Fruit fly (Drosophila melanogaster) whole organism, embryonic: ENCODE data around the gene CG7903.

Experiments used
- Aef1 ChIP-seq: fragments of 200-800 bp; sonication (Bioruptor generic); IDR thresholded peaks from 3 replicates; pipeline ENCODE4 v1.3.6; 2022; ENCODE audit warnings: missing biosample characterization, missing genetic modification characterization
- Atf3 ChIP-seq: fragments of 200-800 bp; sonication (Bioruptor generic); optimal IDR thresholded peaks from 3 replicates; lab custom pipeline; 2016; ENCODE audit warnings: missing biosample characterization, missing genetic modification characterization
- Bgb ChIP-seq: fragments of 200-800 bp; sonication (Bioruptor generic); IDR thresholded peaks from 2 replicates; pipeline ENCODE4 v1.3.6; 2022; ENCODE audit warnings: missing biosample characterization, missing genetic modification characterization; ENCODE audit not compliant: partially characterized antibody
- CG1233 ChIP-seq: fragments of 200-800 bp; sonication (Bioruptor generic); optimal IDR thresholded peaks from 4 replicates; lab custom pipeline; 2018; ENCODE audit warnings: missing biosample characterization, mild to moderate bottlenecking, missing genetic modification characterization
- CG13775 ChIP-seq: fragments of 200-800 bp; sonication (Bioruptor generic); optimal IDR thresholded peaks from 3 replicates; lab custom pipeline; 2017; ENCODE audit warnings: missing biosample characterization, mild to moderate bottlenecking, missing genetic modification characterization
- CG14965 ChIP-seq: fragments of 200-800 bp; sonication (Bioruptor generic); optimal IDR thresholded peaks from 2 replicates; lab custom pipeline; 2016; ENCODE audit warnings: missing biosample characterization, missing genetic modification characterization, borderline replicate concordance
- CG18011 ChIP-seq: fragments of 200-800 bp; sonication (Bioruptor generic); optimal IDR thresholded peaks from 2 replicates; lab custom pipeline; 2017; ENCODE audit warnings: missing biosample characterization, missing genetic modification characterization, mild to moderate bottlenecking, moderate library complexity, missing genotype
- CG18262 ChIP-seq: fragments of 200-800 bp; optimal IDR thresholded peaks from 3 replicates; lab custom pipeline; 2019; ENCODE audit warnings: missing biosample characterization, mild to moderate bottlenecking, missing genetic modification characterization, moderate library complexity
- CG18619 ChIP-seq: fragments of 200-800 bp; sonication (Bioruptor generic); optimal IDR thresholded peaks from 3 replicates; lab custom pipeline; 2017; ENCODE audit warnings: missing biosample characterization, mild to moderate bottlenecking, missing genetic modification characterization
- CG2129 ChIP-seq: fragments of 200-800 bp; sonication (Bioruptor generic); IDR thresholded peaks from 2 replicates; pipeline ENCODE4 v1.3.6; 2022; ENCODE audit warnings: missing biosample characterization, missing genetic modification characterization; ENCODE audit not compliant: partially characterized antibody
- CG30431 ChIP-seq: fragments of 200-800 bp; sonication (Bioruptor generic); optimal IDR thresholded peaks from 2 replicates; lab custom pipeline; 2017; ENCODE audit warnings: missing biosample characterization, missing genetic modification characterization
- CG31365 ChIP-seq: fragments of 200-800 bp; sonication (Bioruptor generic); optimal IDR thresholded peaks from 2 replicates; lab custom pipeline; 2018; ENCODE audit warnings: missing biosample characterization, mild to moderate bottlenecking, missing genetic modification characterization
- CG32767 ChIP-seq: fragments of 200-800 bp; sonication (Bioruptor generic); IDR thresholded peaks from 2 replicates; pipeline ENCODE4 v1.3.6; 2022; ENCODE audit warnings: missing biosample characterization, missing genetic modification characterization
- CG34422 ChIP-seq: fragments of 200-800 bp; sonication (Bioruptor generic); IDR thresholded peaks from 3 replicates; pipeline ENCODE4 v1.3.6; 2022; ENCODE audit warnings: missing biosample characterization, missing genetic modification characterization
- CG3847 ChIP-seq: fragments of 200-800 bp; sonication (Bioruptor generic); IDR thresholded peaks from 2 replicates; pipeline ENCODE4 v1.3.6; 2022; ENCODE audit warnings: missing biosample characterization, missing genetic modification characterization
- CG7271 ChIP-seq: fragments of 200-800 bp; sonication (Bioruptor generic); optimal IDR thresholded peaks from 2 replicates; lab custom pipeline; 2018; ENCODE audit warnings: missing biosample characterization, mild to moderate bottlenecking, missing genetic modification characterization, moderate library complexity
- CG8281 ChIP-seq: fragments of 200-800 bp; sonication (Bioruptor generic); optimal IDR thresholded peaks from 2 replicates; lab custom pipeline; 2018; ENCODE audit warnings: missing biosample characterization, mild to moderate bottlenecking, missing genetic modification characterization, moderate library complexity
- CG9932 ChIP-seq: fragments of 200-800 bp; sonication (Bioruptor generic); IDR thresholded peaks from 2 replicates; pipeline ENCODE4 v1.3.6; 2022; ENCODE audit warnings: missing biosample characterization, missing genetic modification characterization
- Dref ChIP-seq: fragments of 200-800 bp; sonication (Bioruptor generic); IDR thresholded peaks from 2 replicates; pipeline ENCODE4 v1.3.6; 2022; ENCODE audit warnings: missing biosample characterization, missing genetic modification characterization
- Hr51 ChIP-seq, 2 experiments: fragments of 200-800 bp; sonication (Bioruptor generic); optimal IDR thresholded peaks; 2 replicates in 1 of 2; 3 replicates in 1 of 2; lab custom pipeline; 2016 to 2018; ENCODE audit warnings: missing biosample characterization in 2 of 2, missing genetic modification characterization in 2 of 2, mild to moderate bottlenecking in 1 of 2, moderate library complexity in 1 of 2
- Med ChIP-seq: fragments of 200-800 bp; sonication (Bioruptor generic); peaks from one replicate; lab custom pipeline; 2016; ENCODE audit warnings: missing biosample characterization, missing genetic modification characterization, mild to moderate bottlenecking, inconsistent platforms, moderate library complexity
- Mrtf ChIP-seq: fragments of 200-800 bp; sonication (Bioruptor generic); IDR thresholded peaks from 3 replicates; pipeline ENCODE4 v1.3.6; 2022; ENCODE audit warnings: missing biosample characterization, missing genetic modification characterization
- NC2β ChIP-seq: fragments of 200-800 bp; sonication (Bioruptor generic); optimal IDR thresholded peaks from 2 replicates; lab custom pipeline; 2016; ENCODE audit warnings: missing biosample characterization, missing genetic modification characterization
- NK7.1 ChIP-seq: fragments of 200-800 bp; sonication (Bioruptor generic); optimal IDR thresholded peaks from 3 replicates; lab custom pipeline; 2016; ENCODE audit warnings: missing biosample characterization, missing genetic modification characterization
- Sry-δ ChIP-seq: fragments of 200-800 bp; sonication (Bioruptor generic); optimal IDR thresholded peaks from 2 replicates; lab custom pipeline; 2016; ENCODE audit warnings: missing biosample characterization, missing genetic modification characterization
- croc ChIP-seq: fragments of 200-800 bp; sonication (Bioruptor generic); conservative IDR thresholded peaks from 3 replicates; pipeline ENCODE4 v1.3.6; 2022; ENCODE audit warnings: missing biosample characterization, missing genetic modification characterization
- crol ChIP-seq: fragments of 200-800 bp; sonication (Bioruptor generic); IDR thresholded peaks from 2 replicates; pipeline ENCODE4 v1.3.6; 2022; ENCODE audit warnings: missing biosample characterization, missing genetic modification characterization
- cwo ChIP-seq: fragments of 200-800 bp; sonication (Bioruptor generic); optimal IDR thresholded peaks from 3 replicates; lab custom pipeline; 2017; ENCODE audit warnings: missing biosample characterization, missing genetic modification characterization, mild to moderate bottlenecking, moderate library complexity, missing genetic modification reagents
- dpn ChIP-seq, 2 experiments: fragments of 200-800 bp; sonication (Bioruptor generic); optimal IDR thresholded peaks; 3 replicates each; lab custom pipeline; 2016; ENCODE audit warnings: missing biosample characterization in 2 of 2, missing genetic modification characterization in 2 of 2
- dysf ChIP-seq: fragments of 200-800 bp; sonication (Bioruptor generic); IDR thresholded peaks from 3 replicates; pipeline ENCODE4 v1.3.6; 2022; ENCODE audit warnings: missing biosample characterization, missing genetic modification characterization
- gcm2 ChIP-seq: fragments of 200-800 bp; sonication (Bioruptor generic); optimal IDR thresholded peaks from 2 replicates; lab custom pipeline; 2016; ENCODE audit warnings: missing biosample characterization, missing genetic modification characterization
- gfzf ChIP-seq: fragments of 200-800 bp; sonication (Bioruptor generic); optimal IDR thresholded peaks from 2 replicates; lab custom pipeline; 2016; ENCODE audit warnings: missing biosample characterization, mild to moderate bottlenecking, missing genetic modification characterization, moderate library complexity
- gsb ChIP-seq: fragments of 200-800 bp; sonication (Bioruptor generic); IDR thresholded peaks from 2 replicates; pipeline ENCODE4 v1.3.6; 2022; ENCODE audit warnings: missing biosample characterization, missing genetic modification characterization
- hb ChIP-seq: fragments of 200-800 bp; sonication (Bioruptor generic); IDR thresholded peaks from 3 replicates; pipeline ENCODE4 v1.3.6; 2022; ENCODE audit warnings: missing biosample characterization, missing genetic modification characterization; ENCODE audit not compliant: partially characterized antibody
- hkb ChIP-seq, 2 experiments: fragments of 200-800 bp in 1 of 2; fragments of >200 bp in 1 of 2; sonication (Bioruptor generic) in 1 of 2; IDR thresholded peaks in 1 of 2; optimal IDR thresholded peaks in 1 of 2; 2 replicates each; pipeline versions ENCODE4 v1.3.6 to Lab custom; 2017 to 2022; ENCODE audit warnings: missing biosample characterization in 1 of 2, missing genetic modification characterization in 1 of 2
- insv ChIP-seq, 2 experiments: fragments of 200-800 bp; sonication (Bioruptor generic); optimal IDR thresholded peaks; 3 replicates each; lab custom pipeline; 2016 to 2018; ENCODE audit warnings: missing biosample characterization in 2 of 2, missing genetic modification characterization in 2 of 2
- lilli ChIP-seq: fragments of 200-800 bp; sonication (Bioruptor generic); optimal IDR thresholded peaks from 3 replicates; lab custom pipeline; 2016; ENCODE audit warnings: missing biosample characterization, missing genetic modification characterization
- mirr ChIP-seq: fragments of 200-800 bp; sonication (Bioruptor generic); optimal IDR thresholded peaks from 3 replicates; lab custom pipeline; 2018; ENCODE audit warnings: missing biosample characterization, mild to moderate bottlenecking, missing genetic modification characterization
- nerfin-2 ChIP-seq: fragments of 200-800 bp; sonication (Bioruptor generic); IDR thresholded peaks from 2 replicates; pipeline ENCODE4 v1.3.6; 2022; ENCODE audit warnings: missing biosample characterization, missing genetic modification characterization; ENCODE audit not compliant: partially characterized antibody
- nom ChIP-seq: fragments of 200-800 bp; sonication (Bioruptor generic); optimal IDR thresholded peaks from 2 replicates; lab custom pipeline; 2017; ENCODE audit warnings: missing biosample characterization, missing genetic modification characterization, mild to moderate bottlenecking, moderate library complexity, missing genetic modification reagents
- pan ChIP-seq, 4 experiments: fragments of >200 bp in 3 of 4; fragments of 200-800 bp in 1 of 4; sonication (Bioruptor generic) in 1 of 4; optimal IDR thresholded peaks in 3 of 4; IDR thresholded peaks in 1 of 4; 2 replicates each; pipeline versions ENCODE4 v1.3.6 to Lab custom; 2017 to 2022; ENCODE audit warnings: missing biosample characterization in 2 of 4, missing genetic modification characterization in 2 of 4, mixed read lengths in 1 of 4
- pita ChIP-seq: fragments of 200-800 bp; sonication (Bioruptor generic); optimal IDR thresholded peaks from 2 replicates; lab custom pipeline; 2017; ENCODE audit warnings: missing biosample characterization, mild to moderate bottlenecking, missing genetic modification characterization
- pzg ChIP-seq: fragments of 200-800 bp; sonication (Bioruptor generic); optimal IDR thresholded peaks from 3 replicates; lab custom pipeline; 2018; ENCODE audit warnings: missing biosample characterization, mild to moderate bottlenecking, missing genetic modification characterization, moderate library complexity
- run ChIP-seq: fragments of 200-800 bp; sonication (Bioruptor generic); optimal IDR thresholded peaks from 3 replicates; lab custom pipeline; 2018; ENCODE audit warnings: missing biosample characterization, mild to moderate bottlenecking, missing genetic modification characterization
- sc ChIP-seq, 3 experiments: fragments of >200 bp in 2 of 3; fragments of 200-800 bp in 1 of 3; sonication (Bioruptor generic) in 1 of 3; optimal IDR thresholded peaks; 2 replicates in 2 of 3; 3 replicates in 1 of 3; lab custom pipeline; 2017; ENCODE audit warnings: mild to moderate bottlenecking in 1 of 3, missing biosample characterization in 1 of 3, missing genetic modification characterization in 1 of 3, missing genetic modification reagents in 1 of 3
- slou ChIP-seq: fragments of 200-800 bp; sonication (Bioruptor generic); optimal IDR thresholded peaks from 3 replicates; lab custom pipeline; 2016; ENCODE audit warnings: missing biosample characterization, missing genetic modification characterization
- vnd ChIP-seq: fragments of 200-800 bp; sonication (Bioruptor generic); IDR thresholded peaks from 3 replicates; pipeline ENCODE4 v1.3.6; 2022; ENCODE audit warnings: missing biosample characterization, missing genetic modification characterization; ENCODE audit not compliant: partially characterized antibody
- yki ChIP-seq: fragments of >200 bp; optimal IDR thresholded peaks from 3 replicates; lab custom pipeline; 2018

Gene CG7903

DNA sequence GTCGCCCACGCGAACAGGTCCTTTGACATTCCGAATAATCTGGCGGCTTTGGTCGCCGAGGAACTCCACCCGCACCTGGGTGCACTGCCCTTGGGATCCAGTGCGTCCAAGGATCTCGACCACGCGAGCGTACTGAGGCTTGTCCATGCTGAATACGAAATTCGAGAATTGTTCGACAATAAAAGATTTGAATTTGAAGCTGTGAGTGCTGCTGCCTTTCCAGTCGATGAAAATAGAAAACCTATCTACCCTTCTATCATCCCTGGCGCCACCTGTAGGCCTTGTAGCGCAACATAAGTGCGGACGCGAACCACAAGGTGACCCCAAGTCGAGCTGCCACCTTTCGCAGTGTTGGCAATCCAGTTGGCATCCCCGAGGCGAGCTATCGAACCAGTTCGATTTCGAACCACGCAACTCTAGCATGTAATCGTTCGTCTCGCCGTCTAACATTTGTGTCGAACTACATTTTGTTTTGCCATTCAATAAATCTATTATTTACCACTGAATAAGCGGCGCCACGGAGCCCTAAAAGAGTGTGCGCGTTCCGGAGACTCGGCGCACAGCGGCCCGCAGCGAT lies 27.5 kb upstream of the CG7903 start, which contains the start of the genes RpS28a and Axn (continued):
- TF ChIP-seq croc (GFP tag; lab: Robert Waterston, UW) (no peak), CG1233 (GFP tag; lab: Kevin White, UChicago) (no peak), Atf3 (GFP tag; lab: Kevin White, UChicago) (peak; percentile 18), CG9932 (peak; percentile 65), pzg (GFP tag; lab: Kevin White, UChicago) (peak; percentile 98), mirr (GFP tag; lab: Kevin White, UChicago) (no peak), CG2129 (GFP tag; lab: Robert Waterston, UW) (no peak; the same call in 1 of the 2 replicates), gfzf (peak; percentile 47), vnd (GFP tag; lab: Robert Waterston, UW) (no peak; the same call in 2 of the 3 replicates), nom (GFP tag; lab: Kevin White, UChicago) (no peak), hkb (optimal IDR thresholded peaks at IDR 0.05; lab: Kevin White, UChicago) (peak; percentile 62), hkb (GFP tag; IDR thresholded peaks at IDR 0.05; lab: Robert Waterston, UW) (no peak), Bgb (GFP tag; lab: Robert Waterston, UW) (peak; percentile 53), lilli (GFP tag; lab: Kevin White, UChicago) (peak; percentile 5), dpn (GFP tag; optimal IDR thresholded peaks at IDR 0.05; lab: Kevin White, UChicago) (peak; percentile 37 to 42), CG18619 (GFP tag; lab: Kevin White, UChicago) (no peak), CG32767 (GFP tag; lab: Robert Waterston, UW) (no peak), CG7271 (tag; lab: Kevin White, UChicago) (no peak), CG31365 (tag; lab: Kevin White, UChicago) (no peak), insv (GFP tag; optimal IDR thresholded peaks at IDR 0.05; lab: Kevin White, UChicago) (peak in 1 of 2 experiments; percentile 33), CG13775 (GFP tag; lab: Kevin White, UChicago) (no peak), gsb (GFP tag; lab: Robert Waterston, UW) (no peak), sc (optimal IDR thresholded peaks at IDR 0.05; lab: Kevin White, UChicago) (no peak), sc (GFP tag; optimal IDR thresholded peaks at IDR 0.05; lab: Kevin White, UChicago) (no peak), CG3847 (GFP tag; lab: Robert Waterston, UW) (peak; percentile 76), Sry-δ (GFP tag; lab: Kevin White, UChicago) (peak; percentile 76), CG30431 (GFP tag; lab: Kevin White, UChicago) (no peak), crol (no peak), Aef1 (GFP tag; lab: Robert Waterston, UW) (peak; percentile 16; the same call in 1 of the 3 replicates), CG34422 (GFP tag; lab: Robert Waterston, UW) (no peak; the same call in 2 of the 3 replicates), CG14965 (no peak), Dref (GFP tag; lab: Robert Waterston, UW) (peak; percentile 98), slou (GFP tag; lab: Kevin White, UChicago) (no peak), cwo (GFP tag; lab: Kevin White, UChicago) (no peak), nerfin-2 (GFP tag; lab: Robert Waterston, UW) (0 out of 2 replicates have a peak, but pooled peaks have one; percentile 7), Hr51 (GFP tag; optimal IDR thresholded peaks at IDR 0.05; lab: Kevin White, UChicago) (no peak), CG8281 (tag; lab: Kevin White, UChicago) (no peak), pan (optimal IDR thresholded peaks at IDR 0.05; lab: Kevin White, UChicago) (no peak), pan (GFP tag; optimal IDR thresholded peaks at IDR 0.05 in 1 of 2, IDR thresholded peaks at IDR 0.05 in 1 of 2) (peak in 1 of 2 experiments; percentile 26), Med (GFP tag; lab: Kevin White, UChicago) (peak; percentile 90), CG18011 (GFP tag; lab: Kevin White, UChicago) (no peak), pita (GFP tag; lab: Kevin White, UChicago) (peak; percentile 85), hb (GFP tag; lab: Robert Waterston, UW) (no peak; the same call in 1 of the 3 replicates), Mrtf (GFP tag; lab: Robert Waterston, UW) (no peak), gcm2 (no peak), run (no peak), NK7.1 (GFP tag; lab: Kevin White, UChicago) (no peak), CG18262 (tag; lab: Kevin White, UChicago) (no peak), dysf (GFP tag; lab: Robert Waterston, UW) (peak; percentile 37; the same call in 1 of the 3 replicates), NC2β (GFP tag; lab: Kevin White, UChicago) (no peak), yki (no peak)
